Fruit fly (Drosophila melanogaster) whole organism, pupa: ENCODE results near the gene CG34292.

Experiments used
- CG10348 ChIP-seq: fragments of 200-800 bp; sonication (Bioruptor generic); IDR thresholded peaks from 2 replicates; pipeline ENCODE4 v1.3.6; 2022; ENCODE audit warnings: missing biosample characterization, missing genetic modification characterization
- CG12605 ChIP-seq: fragments of 200-800 bp; sonication (Bioruptor generic); IDR thresholded peaks from 2 replicates; pipeline ENCODE4 v1.3.6; 2022; ENCODE audit warnings: missing biosample characterization, missing genetic modification characterization
- CG13204 ChIP-seq: fragments of 200-800 bp; sonication (Bioruptor generic); optimal IDR thresholded peaks from 2 replicates; lab custom pipeline; 2018; ENCODE audit warnings: missing biosample characterization, mild to moderate bottlenecking, missing genetic modification characterization, moderate library complexity
- CG14655 ChIP-seq: fragments of 200-800 bp; sonication (Bioruptor generic); optimal IDR thresholded peaks from 3 replicates; lab custom pipeline; 2017; ENCODE audit warnings: mild to moderate bottlenecking, missing biosample characterization, missing genetic modification reagents, missing genetic modification characterization
- CG15710 ChIP-seq: fragments of 200-800 bp; sonication (Bioruptor generic); optimal IDR thresholded peaks from 2 replicates; lab custom pipeline; 2018; ENCODE audit warnings: missing biosample characterization, mild to moderate bottlenecking, missing genetic modification characterization, moderate library complexity
- CG17806 ChIP-seq: fragments of 200-800 bp; sonication (Bioruptor generic); optimal IDR thresholded peaks from 2 replicates; lab custom pipeline; 2018; ENCODE audit warnings: missing biosample characterization, mild to moderate bottlenecking, missing genetic modification characterization, moderate library complexity
- CG32121 ChIP-seq: fragments of 200-800 bp; sonication (Bioruptor generic); IDR thresholded peaks from 2 replicates; pipeline ENCODE4 v1.3.6; 2022; ENCODE audit warnings: missing biosample characterization, missing genetic modification characterization
- CG34367 ChIP-seq: fragments of 200-800 bp; sonication (Bioruptor generic); optimal IDR thresholded peaks from 2 replicates; lab custom pipeline; 2018; ENCODE audit warnings: missing biosample characterization, mild to moderate bottlenecking, missing genetic modification characterization
- CG4496 ChIP-seq: fragments of 200-800 bp; sonication (Bioruptor generic); IDR thresholded peaks from 3 replicates; pipeline ENCODE4 v1.3.6; 2022; ENCODE audit warnings: missing biosample characterization, missing genetic modification characterization
- CG8159 ChIP-seq: fragments of 200-800 bp; sonication (Bioruptor generic); optimal IDR thresholded peaks from 3 replicates; lab custom pipeline; 2018; ENCODE audit warnings: missing biosample characterization, mild to moderate bottlenecking, missing genetic modification characterization, moderate library complexity
- CG8301 ChIP-seq: fragments of 200-800 bp; sonication (Bioruptor generic); optimal IDR thresholded peaks from 2 replicates; lab custom pipeline; 2018; ENCODE audit warnings: missing biosample characterization, mild to moderate bottlenecking, missing genetic modification characterization
- CG9948 ChIP-seq: fragments of 200-800 bp; sonication (Bioruptor generic); optimal IDR thresholded peaks from 2 replicates; lab custom pipeline; 2018; ENCODE audit warnings: missing biosample characterization, mild to moderate bottlenecking, missing genetic modification characterization, moderate library complexity
- D1 ChIP-seq: fragments of 200-800 bp; sonication (Bioruptor generic); optimal IDR thresholded peaks from 2 replicates; lab custom pipeline; 2018; ENCODE audit warnings: missing biosample characterization, mild to moderate bottlenecking, missing genetic modification characterization, moderate library complexity
- EcR ChIP-seq: fragments of 200-800 bp; sonication (Bioruptor generic); optimal IDR thresholded peaks from 3 replicates; lab custom pipeline; 2019; ENCODE audit warnings: missing biosample characterization, missing genetic modification characterization, mild to moderate bottlenecking, moderate library complexity, missing genetic modification reagents
- Ets98B ChIP-seq: fragments of 200-800 bp; sonication (Bioruptor generic); IDR thresholded peaks from 2 replicates; pipeline ENCODE4 v1.3.6; 2022; ENCODE audit warnings: missing biosample characterization, missing genetic modification characterization
- Pif1A ChIP-seq: fragments of 200-800 bp; sonication (Bioruptor generic); optimal IDR thresholded peaks from 3 replicates; lab custom pipeline; 2016; ENCODE audit warnings: missing biosample characterization, missing genetic modification characterization
- Pif1B ChIP-seq: fragments of 200-800 bp; sonication (Bioruptor generic); optimal IDR thresholded peaks from 3 replicates; lab custom pipeline; 2016; ENCODE audit warnings: missing biosample characterization, missing genetic modification characterization
- Snoo ChIP-seq: fragments of 200-800 bp; sonication (Bioruptor generic); optimal IDR thresholded peaks from 3 replicates; lab custom pipeline; 2017; ENCODE audit warnings: missing biosample characterization, mild to moderate bottlenecking, missing genetic modification characterization, inconsistent platforms
- fd96Ca ChIP-seq: fragments of 200-800 bp; sonication (Bioruptor generic); IDR thresholded peaks from 3 replicates; pipeline ENCODE4 v1.3.6; 2022; ENCODE audit warnings: missing biosample characterization, missing genetic modification characterization
- gl ChIP-seq: fragments of 200-800 bp; sonication (Bioruptor generic); optimal IDR thresholded peaks from 2 replicates; lab custom pipeline; 2018; ENCODE audit warnings: missing biosample characterization, mild to moderate bottlenecking, missing genetic modification characterization
- rn ChIP-seq: fragments of 200-800 bp; sonication (Bioruptor generic); IDR thresholded peaks from 2 replicates; pipeline ENCODE4 v1.3.6; 2022; ENCODE audit warnings: missing biosample characterization, missing genetic modification characterization

The CG34292 gene

dm6 chr3R:27092843-27093242 is 30.8 kb downstream of the CG34292 start, which contains the start of gene CG14258:
Gene CG14258, plus strand, starts transcription at chr3R:27093143.
- no peak for TF ChIP-seq EcR (GFP tag; lab: Kevin White, UChicago)
- no peak for TF ChIP-seq CG4496
- TF ChIP-seq CG34367 (tag; lab: Kevin White, UChicago): no peak
- no peak for TF ChIP-seq Snoo (tag; lab: Kevin White, UChicago)
- no peak for TF ChIP-seq gl
- no peak for TF ChIP-seq CG8301 (tag; lab: Kevin White, UChicago)
- no peak for TF ChIP-seq fd96Ca (GFP tag; lab: Robert Waterston, UW)
- no peak for TF ChIP-seq CG14655 (GFP tag; lab: Kevin White, UChicago)
- TF ChIP-seq CG8159 (tag; lab: Kevin White, UChicago): no peak
- no peak for TF ChIP-seq Pif1A (GFP tag; lab: Kevin White, UChicago)
- no peak for TF ChIP-seq Ets98B (GFP tag; lab: Robert Waterston, UW)
- no peak for TF ChIP-seq CG32121
- no peak for TF ChIP-seq CG9948 (tag; lab: Kevin White, UChicago)
- no peak for TF ChIP-seq rn (GFP tag; lab: Robert Waterston, UW)
- TF ChIP-seq CG13204: no peak
- TF ChIP-seq CG17806 (tag; lab: Kevin White, UChicago): no peak
- TF ChIP-seq CG10348 (GFP tag; lab: Robert Waterston, UW): no peak

- TF ChIP-seq CG15710 (tag; lab: Kevin White, UChicago) (no peak), rn (GFP tag; lab: Robert Waterston, UW) (no peak), Pif1A (GFP tag; lab: Kevin White, UChicago) (no peak), CG8301 (tag; lab: Kevin White, UChicago) (no peak), CG32121 (no peak), CG10348 (GFP tag; lab: Robert Waterston, UW) (no peak), CG17806 (tag; lab: Kevin White, UChicago) (no peak), gl (no peak), CG8159 (tag; lab: Kevin White, UChicago) (no peak), Snoo (tag; lab: Kevin White, UChicago) (no peak), CG34367 (tag; lab: Kevin White, UChicago) (no peak), CG14655 (GFP tag; lab: Kevin White, UChicago) (no peak), Pif1B (no peak), D1 (no peak), CG9948 (tag; lab: Kevin White, UChicago) (no peak), CG4496 (no peak), CG12605 (GFP tag; lab: Robert Waterston, UW) (no peak), Ets98B (GFP tag; lab: Robert Waterston, UW) (no peak), EcR (GFP tag; lab: Kevin White, UChicago) (no peak), CG13204 (no peak)
- TF ChIP-seq, all 21 proteins: peak for 0
Observed at dm6 chr3R:27094233-27094632, 32.2 kb downstream of the CG34292 start, which contains the start of gene CG14259. Gene CG14259, plus strand, starts transcription at chr3R:27094533.

- TF ChIP-seq Ets98B (GFP tag; lab: Robert Waterston, UW) (no peak), Snoo (tag; lab: Kevin White, UChicago) (no peak), Pif1A (GFP tag; lab: Kevin White, UChicago) (no peak), Pif1B (no peak), CG4496 (no peak), fd96Ca (GFP tag; lab: Robert Waterston, UW) (no peak), gl (no peak), CG8301 (tag; lab: Kevin White, UChicago) (no peak), D1 (no peak), CG9948 (tag; lab: Kevin White, UChicago) (no peak), CG12605 (GFP tag; lab: Robert Waterston, UW) (no peak), CG10348 (GFP tag; lab: Robert Waterston, UW) (no peak), CG13204 (no peak), CG17806 (tag; lab: Kevin White, UChicago) (no peak)
Observed at dm6 chr3R:27098638-27099037, 36.6 kb downstream of the CG34292 start.

dm6 chr3R:27099579-27099978 is 37.6 kb downstream of the CG34292 start, which contains the start of gene eater:
Gene eater, minus strand, starts transcription at chr3R:27099679.
- TF ChIP-seq CG12605 (GFP tag; lab: Robert Waterston, UW): no peak
- no peak for TF ChIP-seq D1
- TF ChIP-seq CG9948 (tag; lab: Kevin White, UChicago): no peak
- TF ChIP-seq CG17806 (tag; lab: Kevin White, UChicago): no peak

- TF ChIP-seq EcR (GFP tag; lab: Kevin White, UChicago): no peak
- peak; percentile 28 for TF ChIP-seq CG8159 (tag; lab: Kevin White, UChicago)
- peak; percentile 14 for TF ChIP-seq CG17806 (tag; lab: Kevin White, UChicago)
- peak; percentile 15 for TF ChIP-seq CG14655 (GFP tag; lab: Kevin White, UChicago)
- no peak for TF ChIP-seq Snoo (tag; lab: Kevin White, UChicago)
Observed at dm6 chr3R:27100930-27101329, 38.9 kb downstream of the CG34292 start, which contains the start of gene Jhbp11. Gene Jhbp11, plus strand, starts transcription at chr3R:27101230.

- no peak for TF ChIP-seq CG12605 (GFP tag; lab: Robert Waterston, UW)
- TF ChIP-seq CG10348 (GFP tag; lab: Robert Waterston, UW): no peak
- TF ChIP-seq CG14655 (GFP tag; lab: Kevin White, UChicago): no peak
- TF ChIP-seq CG8301 (tag; lab: Kevin White, UChicago): no peak
- no peak for TF ChIP-seq gl
- no peak for TF ChIP-seq D1
- TF ChIP-seq CG34367 (tag; lab: Kevin White, UChicago): no peak
- TF ChIP-seq CG17806 (tag; lab: Kevin White, UChicago): no peak
- TF ChIP-seq CG13204: no peak
- no peak for TF ChIP-seq Ets98B (GFP tag; lab: Robert Waterston, UW)
- TF ChIP-seq CG4496: no peak
- no peak for TF ChIP-seq CG8159 (tag; lab: Kevin White, UChicago)
- no peak for TF ChIP-seq rn (GFP tag; lab: Robert Waterston, UW)
- TF ChIP-seq CG9948 (tag; lab: Kevin White, UChicago): no peak
- no peak for TF ChIP-seq CG32121
- TF ChIP-seq Pif1A (GFP tag; lab: Kevin White, UChicago): no peak
- TF ChIP-seq CG15710 (tag; lab: Kevin White, UChicago): no peak
- no peak for TF ChIP-seq Snoo (tag; lab: Kevin White, UChicago)
- TF ChIP-seq EcR (GFP tag; lab: Kevin White, UChicago): no peak
- TF ChIP-seq, all 21 proteins: peak for 0
Observed at dm6 chr3R:27105439-27105838, 43.4 kb downstream of the CG34292 start.
